Worm (Caenorhabditis elegans): Measurements from ENCODE around the gene F35E12.6.

ce11 chrV:13703960-13704359, 32.1 kb downstream of the F35E12.6 start, which contains the start of gene T01D3.3:
- TF ChIP-seq dao-5 (tag; optimal IDR thresholded peaks at IDR 0.05): no peak
- TF ChIP-seq him-1 (tag; optimal IDR thresholded peaks at IDR 0.05): no peak
- no peak for TF ChIP-seq W03F9.2 (tag; optimal IDR thresholded peaks at IDR 0.05)
